Fruit fly (Drosophila melanogaster) whole organism, embryonic: ENCODE results near the gene CG43925.

ENCODE experiments used
- Awh ChIP-seq: fragments of 200-800 bp; sonication (Bioruptor generic); IDR thresholded peaks from 2 replicates; pipeline ENCODE4, ENCODE4 v1.3.6; 2022; ENCODE audit warnings: missing biosample characterization, missing genetic modification characterization
- CG10366 ChIP-seq: fragments of 200-800 bp; sonication (Bioruptor generic); IDR thresholded peaks from 2 replicates; pipeline ENCODE4 v1.3.6; 2022; ENCODE audit warnings: missing biosample characterization, missing genetic modification characterization
- CG11504 ChIP-seq: fragments of 200-800 bp; sonication (Bioruptor generic); optimal IDR thresholded peaks from 3 replicates; lab custom pipeline; 2019; ENCODE audit warnings: missing biosample characterization, mild to moderate bottlenecking, missing genetic modification characterization, moderate library complexity
- CG12104 ChIP-seq: fragments of 200-800 bp; sonication (Bioruptor generic); optimal IDR thresholded peaks from 3 replicates; lab custom pipeline; 2016; ENCODE audit warnings: missing biosample characterization, missing genetic modification characterization
- CG1233 ChIP-seq: fragments of 200-800 bp; sonication (Bioruptor generic); optimal IDR thresholded peaks from 4 replicates; lab custom pipeline; 2018; ENCODE audit warnings: missing biosample characterization, mild to moderate bottlenecking, missing genetic modification characterization
- CG13894 ChIP-seq: fragments of 200-800 bp; sonication (Bioruptor generic); optimal IDR thresholded peaks from 3 replicates; lab custom pipeline; 2018; ENCODE audit warnings: missing biosample characterization, mild to moderate bottlenecking, missing genetic modification characterization, moderate library complexity
- CG14667 ChIP-seq: fragments of 200-800 bp; sonication (Bioruptor generic); IDR thresholded peaks from 2 replicates; pipeline ENCODE4 v1.3.6; 2022; ENCODE audit warnings: missing biosample characterization, missing genetic modification characterization
- CG17802 ChIP-seq: fragments of 200-800 bp; sonication (Bioruptor generic); optimal IDR thresholded peaks from 2 replicates; lab custom pipeline; 2018; ENCODE audit warnings: missing biosample characterization, mild to moderate bottlenecking, missing genetic modification characterization, moderate library complexity
- CG18011 ChIP-seq: fragments of 200-800 bp; sonication (Bioruptor generic); optimal IDR thresholded peaks from 2 replicates; lab custom pipeline; 2017; ENCODE audit warnings: missing biosample characterization, missing genetic modification characterization, mild to moderate bottlenecking, moderate library complexity, missing genotype
- CG2875 ChIP-seq: fragments of 200-800 bp; sonication (Bioruptor generic); optimal IDR thresholded peaks from 2 replicates; lab custom pipeline; 2017; ENCODE audit warnings: missing biosample characterization, mild to moderate bottlenecking, missing genetic modification characterization, missing genetic modification reagents
- CG30431 ChIP-seq: fragments of 200-800 bp; sonication (Bioruptor generic); optimal IDR thresholded peaks from 2 replicates; lab custom pipeline; 2017; ENCODE audit warnings: missing biosample characterization, missing genetic modification characterization
- CG32772 ChIP-seq: fragments of 200-800 bp; sonication (Bioruptor generic); IDR thresholded peaks from 2 replicates; pipeline ENCODE4 v1.3.6; 2022; ENCODE audit warnings: missing biosample characterization, missing genetic modification characterization
- CG42726 ChIP-seq: fragments of 200-800 bp; sonication (Bioruptor generic); IDR thresholded peaks from 2 replicates; pipeline ENCODE4 v1.3.6; 2022; ENCODE audit warnings: missing biosample characterization, missing genetic modification characterization; ENCODE audit not compliant: partially characterized antibody
- CG4328 ChIP-seq: fragments of 200-800 bp; sonication (Bioruptor generic); optimal IDR thresholded peaks from 3 replicates; lab custom pipeline; 2017; ENCODE audit warnings: missing biosample characterization, missing genetic modification reagents, missing genetic modification characterization
- CG4730 ChIP-seq: fragments of 200-800 bp; sonication (Bioruptor generic); IDR thresholded peaks from 2 replicates; pipeline ENCODE4 v1.3.6; 2022; ENCODE audit warnings: missing biosample characterization, missing genetic modification characterization
- CG6272 ChIP-seq: fragments of 200-800 bp; sonication (Bioruptor generic); IDR thresholded peaks from 2 replicates; pipeline ENCODE4 v1.3.6; 2022; ENCODE audit warnings: missing biosample characterization, missing genetic modification characterization
- CG6813 ChIP-seq: fragments of 200-800 bp; sonication (Bioruptor generic); optimal IDR thresholded peaks from 2 replicates; lab custom pipeline; 2017; ENCODE audit warnings: missing biosample characterization, missing genetic modification characterization, mild to moderate bottlenecking, moderate library complexity, missing genetic modification reagents
- CG7372 ChIP-seq: fragments of 200-800 bp; sonication (Bioruptor generic); IDR thresholded peaks from 2 replicates; pipeline ENCODE4 v1.3.6; 2022; ENCODE audit warnings: missing biosample characterization, missing genetic modification characterization
- CG7987 ChIP-seq: fragments of 200-800 bp; sonication (Bioruptor generic); optimal IDR thresholded peaks from 2 replicates; lab custom pipeline; 2018; ENCODE audit warnings: missing biosample characterization, mild to moderate bottlenecking, missing genetic modification characterization, moderate library complexity
- CG8478 ChIP-seq: fragments of >200 bp; optimal IDR thresholded peaks from 2 replicates; lab custom pipeline; 2018
- D19A ChIP-seq: fragments of 200-800 bp; optimal IDR thresholded peaks from 3 replicates; lab custom pipeline; 2019; ENCODE audit warnings: missing biosample characterization, mild to moderate bottlenecking, missing genetic modification characterization, moderate library complexity
- Ets65A ChIP-seq: fragments of 200-800 bp; sonication (Bioruptor generic); peaks from one replicate; lab custom pipeline; 2016; ENCODE audit warnings: missing biosample characterization, missing genetic modification characterization
- GATAe ChIP-seq: fragments of 200-800 bp; sonication (Bioruptor generic); conservative IDR thresholded peaks from 2 replicates; pipeline ENCODE4 v1.3.6; 2022; ENCODE audit warnings: missing biosample characterization, missing genetic modification characterization
- Hmr ChIP-seq: fragments of 200-800 bp; sonication (Bioruptor generic); optimal IDR thresholded peaks from 3 replicates; lab custom pipeline; 2017; ENCODE audit warnings: mild to moderate bottlenecking, missing biosample characterization, missing genetic modification reagents, missing genetic modification characterization
- Hmx ChIP-seq: fragments of 200-800 bp; sonication (Bioruptor generic); optimal IDR thresholded peaks from 2 replicates; lab custom pipeline; 2016; ENCODE audit warnings: missing biosample characterization, missing genetic modification characterization
- Lhr ChIP-seq: fragments of 200-800 bp; sonication (Bioruptor generic); optimal IDR thresholded peaks from 3 replicates; lab custom pipeline; 2017; ENCODE audit warnings: mild to moderate bottlenecking, missing biosample characterization, missing genetic modification reagents, missing genetic modification characterization
- Ptx1 ChIP-seq: fragments of 200-800 bp; sonication (Bioruptor generic); IDR thresholded peaks from 2 replicates; pipeline ENCODE4 v1.3.6; 2022; ENCODE audit warnings: missing biosample characterization, missing genetic modification characterization
- Rx ChIP-seq: fragments of 200-800 bp; sonication (Bioruptor generic); IDR thresholded peaks from 2 replicates; pipeline ENCODE4 v1.3.6; 2022; ENCODE audit warnings: missing biosample characterization, missing genetic modification characterization
- Sry-β ChIP-seq: fragments of 200-800 bp; sonication (Bioruptor generic); optimal IDR thresholded peaks from 2 replicates; lab custom pipeline; 2018; ENCODE audit warnings: missing biosample characterization, mild to moderate bottlenecking, missing genetic modification characterization, moderate library complexity
- Trl ChIP-seq, 3 experiments: fragments of >200 bp in 2 of 3; fragments of 200-800 bp in 1 of 3; sonication (Bioruptor generic) in 1 of 3; optimal IDR thresholded peaks; 2 replicates in 1 of 3; 3 replicates in 2 of 3; lab custom pipeline; 2016 to 2017; ENCODE audit warnings: missing biosample characterization in 1 of 3, missing genetic modification characterization in 1 of 3
- YL-1 ChIP-seq: fragments of 200-800 bp; sonication (Bioruptor generic); optimal IDR thresholded peaks from 3 replicates; lab custom pipeline; 2017; ENCODE audit warnings: missing biosample characterization, mild to moderate bottlenecking, missing genetic modification characterization
- ato ChIP-seq: fragments of 200-800 bp; sonication (Bioruptor generic); IDR thresholded peaks from 2 replicates; pipeline ENCODE4 v1.3.6; 2022; ENCODE audit warnings: missing biosample characterization, missing genetic modification characterization; ENCODE audit not compliant: partially characterized antibody
- cad ChIP-seq: fragments of >200 bp; optimal IDR thresholded peaks from 2 replicates; lab custom pipeline; 2017; ENCODE audit warnings: missing biosample characterization, missing genetic modification characterization
- cwo ChIP-seq: fragments of 200-800 bp; sonication (Bioruptor generic); optimal IDR thresholded peaks from 3 replicates; lab custom pipeline; 2017; ENCODE audit warnings: missing biosample characterization, missing genetic modification characterization, mild to moderate bottlenecking, moderate library complexity, missing genetic modification reagents
- danr ChIP-seq: fragments of 200-800 bp; sonication (Bioruptor generic); IDR thresholded peaks from 2 replicates; pipeline ENCODE4 v1.3.6; 2022; ENCODE audit warnings: missing biosample characterization, missing genetic modification characterization
- dati ChIP-seq: fragments of 200-800 bp; sonication (Bioruptor generic); IDR thresholded peaks from 2 replicates; pipeline ENCODE4 v1.3.6; 2022; ENCODE audit warnings: missing biosample characterization, missing genetic modification characterization
- gfzf ChIP-seq: fragments of 200-800 bp; sonication (Bioruptor generic); optimal IDR thresholded peaks from 2 replicates; lab custom pipeline; 2016; ENCODE audit warnings: missing biosample characterization, mild to moderate bottlenecking, missing genetic modification characterization, moderate library complexity
- grau ChIP-seq: fragments of 200-800 bp; optimal IDR thresholded peaks from 3 replicates; lab custom pipeline; 2019; ENCODE audit warnings: missing biosample characterization, mild to moderate bottlenecking, missing genetic modification characterization, moderate library complexity
- ham ChIP-seq: fragments of 200-800 bp; sonication (Bioruptor generic); IDR thresholded peaks from 2 replicates; pipeline ENCODE4 v1.3.6; 2022; ENCODE audit warnings: missing biosample characterization, missing genetic modification characterization
- jigr1 ChIP-seq: fragments of 200-800 bp; sonication (Bioruptor generic); IDR thresholded peaks from 3 replicates; pipeline ENCODE4 v1.3.6; 2022; ENCODE audit warnings: missing biosample characterization, missing genetic modification characterization
- kni ChIP-seq: fragments of 200-800 bp; sonication (Bioruptor generic); optimal IDR thresholded peaks from 3 replicates; lab custom pipeline; 2017; ENCODE audit warnings: mild to moderate bottlenecking, missing biosample characterization, missing genetic modification reagents, missing genetic modification characterization
- lola ChIP-seq, 3 experiments: fragments of >200 bp in 2 of 3; fragments of 200-800 bp in 1 of 3; sonication (Bioruptor generic) in 1 of 3; optimal IDR thresholded peaks; 2 replicates each; lab custom pipeline; 2017 to 2019; ENCODE audit warnings: missing biosample characterization in 3 of 3, missing genetic modification characterization in 3 of 3, mild to moderate bottlenecking in 1 of 3, moderate library complexity in 1 of 3
- nau ChIP-seq: fragments of 200-800 bp; sonication (Bioruptor generic); optimal IDR thresholded peaks from 3 replicates; lab custom pipeline; 2017; ENCODE audit warnings: missing biosample characterization, mild to moderate bottlenecking, missing genetic modification characterization, missing genetic modification reagents
- oc ChIP-seq: fragments of 200-800 bp; sonication (Bioruptor generic); optimal IDR thresholded peaks from 2 replicates; lab custom pipeline; 2018; ENCODE audit warnings: missing biosample characterization, mild to moderate bottlenecking, missing genetic modification characterization, moderate library complexity
- odd ChIP-seq: fragments of 200-800 bp; sonication (Bioruptor generic); optimal IDR thresholded peaks from 2 replicates; lab custom pipeline; 2017; ENCODE audit warnings: missing biosample characterization, mild to moderate bottlenecking, missing genetic modification characterization
- p53 ChIP-seq: fragments of 200-800 bp; sonication (Bioruptor generic); optimal IDR thresholded peaks from 2 replicates; lab custom pipeline; 2016; ENCODE audit warnings: missing biosample characterization, missing genetic modification characterization
- pnt ChIP-seq: fragments of 200-800 bp; sonication (Bioruptor generic); optimal IDR thresholded peaks from 3 replicates; lab custom pipeline; 2016; ENCODE audit warnings: missing biosample characterization, missing genetic modification characterization
- shn ChIP-seq: fragments of 200-800 bp; sonication (Bioruptor generic); optimal IDR thresholded peaks from 3 replicates; lab custom pipeline; 2016; ENCODE audit warnings: missing biosample characterization, missing genetic modification characterization
- slbo ChIP-seq: fragments of 200-800 bp; sonication (Bioruptor generic); IDR thresholded peaks from 2 replicates; pipeline ENCODE4 v1.3.6; 2022; ENCODE audit warnings: missing biosample characterization, missing genetic modification characterization
- sob ChIP-seq: fragments of 200-800 bp; sonication (Bioruptor generic); IDR thresholded peaks from 2 replicates; pipeline ENCODE4 v1.3.6; 2022; ENCODE audit warnings: missing biosample characterization, missing genetic modification characterization
- tup ChIP-seq: fragments of 200-800 bp; sonication (Bioruptor generic); optimal IDR thresholded peaks from 2 replicates; lab custom pipeline; 2016; ENCODE audit warnings: missing biosample characterization, mild to moderate bottlenecking, missing genetic modification characterization, moderate library complexity

The CG43925 gene

dm6 chr2L:13222225-13222648, 46.0 kb downstream of the CG43925 start, which contains the start of the genes Ski6 and CG16812 (continued):
- TF ChIP-seq CG6813 = no peak
- TF ChIP-seq CG17802 (tag; lab: Kevin White, UChicago) = no peak
- TF ChIP-seq CG8478 (lab: Kevin White, UChicago) = no peak
- no peak for TF ChIP-seq CG4730 (GFP tag; lab: Robert Waterston, UW)
- TF ChIP-seq CG2875 (GFP tag; lab: Kevin White, UChicago) = no peak
- peak; percentile 58 for TF ChIP-seq gfzf
- no peak for TF ChIP-seq CG13894 (tag; lab: Kevin White, UChicago)
- TF ChIP-seq p53 (GFP tag; lab: Kevin White, UChicago) = no peak
- no peak for TF ChIP-seq ato
- no peak for TF ChIP-seq dati (GFP tag; lab: Robert Waterston, UW)
- TF ChIP-seq CG42726 (GFP tag; lab: Robert Waterston, UW) = no peak
- no peak for TF ChIP-seq CG18011 (GFP tag; lab: Kevin White, UChicago)
- no peak for TF ChIP-seq Sry-β (GFP tag; lab: Kevin White, UChicago)
- TF ChIP-seq sob = no peak; the same call in 1 of the 2 replicates
- TF ChIP-seq nau (GFP tag; lab: Kevin White, UChicago) = no peak
- peak; percentile 77 for TF ChIP-seq Ptx1 (GFP tag; lab: Robert Waterston, UW)
- TF ChIP-seq CG30431 (GFP tag; lab: Kevin White, UChicago) = no peak
- peak; percentile 78 for TF ChIP-seq grau (tag; lab: Kevin White, UChicago)
- no peak for TF ChIP-seq Trl (optimal IDR thresholded peaks at IDR 0.05; lab: Kevin White, UChicago)
- TF ChIP-seq Trl (GFP tag; optimal IDR thresholded peaks at IDR 0.05; lab: Kevin White, UChicago) = peak; percentile 10
- no peak for TF ChIP-seq D19A (tag; lab: Kevin White, UChicago)
- no peak for TF ChIP-seq shn (GFP tag; lab: Kevin White, UChicago)
- no peak for TF ChIP-seq cwo
- no peak for TF ChIP-seq cad (GFP tag; lab: Kevin White, UChicago)
- TF ChIP-seq CG7987 = no peak
- TF ChIP-seq Awh (GFP tag; lab: Robert Waterston, UW) = peak; percentile 71
- peak; percentile 52 for TF ChIP-seq oc (tag; lab: Kevin White, UChicago)
- TF ChIP-seq Rx = 0 out of 2 replicates have a peak, but pooled peaks have one; percentile 41
- TF ChIP-seq Ets65A = peak; percentile 79
- TF ChIP-seq YL-1 = peak; percentile 66
- TF ChIP-seq GATAe = no peak
- peak; percentile 77 for TF ChIP-seq slbo (GFP tag; lab: Robert Waterston, UW)
- TF ChIP-seq CG14667 (GFP tag; lab: Robert Waterston, UW) = no peak; the same call in 1 of the 2 replicates
- peak; percentile 64 for TF ChIP-seq CG10366 (GFP tag; lab: Robert Waterston, UW)
- TF ChIP-seq CG6272 = no peak
- TF ChIP-seq Hmx (GFP tag; lab: Kevin White, UChicago) = peak; percentile 35
- TF ChIP-seq CG12104 (GFP tag; lab: Kevin White, UChicago) = peak; percentile 34
- no peak for TF ChIP-seq ham
- TF ChIP-seq CG4328 (GFP tag; lab: Kevin White, UChicago) = no peak
- no peak for TF ChIP-seq odd (GFP tag; lab: Kevin White, UChicago)
- TF ChIP-seq Lhr (GFP tag; lab: Kevin White, UChicago) = no peak
- TF ChIP-seq CG7372 = no peak
- TF ChIP-seq pnt = peak; percentile 15
- TF ChIP-seq CG11504 (tag; lab: Kevin White, UChicago) = no peak
- no peak for TF ChIP-seq kni (GFP tag; lab: Kevin White, UChicago)
- peak; percentile 56 for TF ChIP-seq CG32772 (GFP tag; lab: Robert Waterston, UW)
- TF ChIP-seq CG1233 (GFP tag; lab: Kevin White, UChicago) = peak; percentile 25
- TF ChIP-seq jigr1 (GFP tag; lab: Robert Waterston, UW) = no peak
- peak; percentile 71 for TF ChIP-seq Hmr
- TF ChIP-seq tup (GFP tag; lab: Kevin White, UChicago) = no peak
- TF ChIP-seq danr = peak; percentile 16; the same call in 1 of the 2 replicates
- peak in 1 of 3 experiments; percentile 71 for TF ChIP-seq lola (GFP tag; optimal IDR thresholded peaks at IDR 0.05; lab: Kevin White, UChicago)
